Fruit fly (Drosophila melanogaster): ENCODE results near the gene mwh.

The mwh gene

DNA sequence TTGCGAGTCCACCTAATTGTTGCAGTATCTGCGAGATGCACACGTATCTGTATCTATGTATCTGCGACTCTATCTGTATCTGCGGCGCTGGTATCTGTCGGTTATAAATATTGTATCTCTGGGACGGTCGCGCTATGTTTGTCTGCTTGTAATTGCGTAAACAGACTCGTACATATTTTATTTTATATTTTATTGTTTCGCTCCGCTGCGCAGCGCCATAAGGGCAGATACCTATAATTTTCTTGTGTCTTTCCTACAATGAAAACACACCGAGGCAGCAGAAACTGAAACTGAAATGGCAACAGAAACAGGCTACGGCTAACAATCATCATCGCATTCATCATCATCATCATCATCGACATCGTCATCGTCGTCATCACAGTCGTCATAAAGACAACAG lies 32.1 kb upstream of the mwh start:
- TF ChIP-seq CG8301 (tag; optimal IDR thresholded peaks at IDR 0.05) (no peak), CG4496 (GFP tag; IDR thresholded peaks at IDR 0.05) (no peak)

DNA sequence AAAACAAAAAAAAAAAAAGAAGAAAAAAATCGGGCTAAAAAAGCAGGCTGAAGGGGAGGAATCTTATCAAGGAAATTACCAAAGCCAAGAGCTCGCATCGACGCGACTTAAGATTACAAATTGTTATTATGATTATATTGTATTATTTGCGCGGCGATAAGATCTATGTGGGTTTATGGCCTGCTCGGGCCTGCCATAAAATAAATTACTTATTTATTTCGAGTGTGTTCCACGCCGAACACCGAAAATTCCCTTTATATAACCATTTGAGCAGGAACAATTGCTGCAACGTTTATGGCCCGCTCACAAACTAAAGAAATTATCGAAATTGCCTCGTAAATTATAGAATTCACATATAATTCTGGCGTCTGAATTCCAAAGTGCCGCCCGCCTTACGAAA lies 31.0 kb upstream of the mwh start:
- TF ChIP-seq CG13204 (GFP tag; optimal IDR thresholded peaks at IDR 0.05) (no peak), CG12605 (GFP tag; IDR thresholded peaks at IDR 0.05) (no peak), CG8301 (tag; optimal IDR thresholded peaks at IDR 0.05) (no peak), CG8159 (tag; optimal IDR thresholded peaks at IDR 0.05) (no peak), Snoo (tag; optimal IDR thresholded peaks at IDR 0.05) (no peak), CG17806 (tag; optimal IDR thresholded peaks at IDR 0.05) (no peak), CG9948 (tag; optimal IDR thresholded peaks at IDR 0.05) (no peak), gl (tag; optimal IDR thresholded peaks at IDR 0.05) (no peak), CG4496 (GFP tag; IDR thresholded peaks at IDR 0.05) (no peak)

DNA sequence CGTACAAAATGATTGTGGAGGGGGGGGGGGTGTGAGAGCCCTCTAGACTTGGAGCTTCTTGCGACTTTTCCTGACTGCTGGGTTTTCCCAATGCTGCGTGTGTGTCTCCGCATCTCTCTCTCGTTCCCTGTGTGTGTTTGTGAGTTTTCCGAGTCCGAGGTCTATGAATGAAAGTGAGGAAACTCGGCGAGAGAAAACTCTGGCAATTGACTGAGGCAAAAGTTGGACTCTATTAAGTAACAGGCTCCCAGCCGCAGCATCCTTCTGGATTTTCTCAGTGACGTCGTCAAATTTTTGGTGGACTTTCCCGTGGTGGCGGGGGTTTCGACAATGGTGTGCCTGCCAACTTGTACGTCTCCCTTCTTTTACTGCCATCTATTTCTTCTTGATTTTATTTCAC lies 30.0 kb upstream of the mwh start:
- no peak for TF ChIP-seq rn (GFP tag; IDR thresholded peaks at IDR 0.05)
- TF ChIP-seq Pif1B (GFP tag; optimal IDR thresholded peaks at IDR 0.05): no peak
- TF ChIP-seq D1 (tag; optimal IDR thresholded peaks at IDR 0.05): no peak
- TF ChIP-seq gl (tag; optimal IDR thresholded peaks at IDR 0.05): no peak
- TF ChIP-seq CG4496 (GFP tag; IDR thresholded peaks at IDR 0.05): no peak
- TF ChIP-seq fd96Ca (GFP tag; IDR thresholded peaks at IDR 0.05): no peak
- TF ChIP-seq Snoo (tag; optimal IDR thresholded peaks at IDR 0.05): no peak
- no peak for TF ChIP-seq CG13204 (GFP tag; optimal IDR thresholded peaks at IDR 0.05)

DNA sequence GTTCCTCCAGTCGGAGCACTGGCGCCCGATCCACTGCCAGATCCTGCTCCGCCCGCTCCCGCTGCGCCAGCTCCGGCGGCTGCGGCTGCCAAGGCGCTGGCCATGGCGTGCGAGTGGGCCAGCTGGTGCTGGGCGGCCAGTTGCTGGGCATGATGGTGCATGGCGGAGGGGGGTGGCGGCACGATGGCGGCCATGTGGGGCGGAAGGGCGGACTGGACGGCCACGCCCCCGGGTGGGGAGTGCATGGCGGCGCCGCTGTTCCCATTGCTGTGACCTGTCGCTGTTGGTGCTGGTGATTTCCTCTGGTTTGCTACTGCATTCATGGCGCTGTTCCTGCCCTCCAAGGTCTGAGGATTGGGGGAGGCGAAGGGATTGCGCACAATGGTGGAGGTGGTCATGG lies 27.7 kb upstream of the mwh start:
- TF ChIP-seq CG13204 (GFP tag; optimal IDR thresholded peaks at IDR 0.05): no peak
- TF ChIP-seq CG8301 (tag; optimal IDR thresholded peaks at IDR 0.05): no peak
- no peak for TF ChIP-seq fd96Ca (GFP tag; IDR thresholded peaks at IDR 0.05)
- TF ChIP-seq Pif1B (GFP tag; optimal IDR thresholded peaks at IDR 0.05): no peak
- no peak for TF ChIP-seq Snoo (tag; optimal IDR thresholded peaks at IDR 0.05)
- no peak for TF ChIP-seq CG15710 (tag; optimal IDR thresholded peaks at IDR 0.05)
- no peak for TF ChIP-seq CG4496 (GFP tag; IDR thresholded peaks at IDR 0.05)
- TF ChIP-seq Ets98B (GFP tag; IDR thresholded peaks at IDR 0.05): no peak
- no peak for TF ChIP-seq CG34367 (tag; optimal IDR thresholded peaks at IDR 0.05)
- TF ChIP-seq CG9948 (tag; optimal IDR thresholded peaks at IDR 0.05): no peak
- TF ChIP-seq EcR (GFP tag; optimal IDR thresholded peaks at IDR 0.05): no peak
- TF ChIP-seq rn (GFP tag; IDR thresholded peaks at IDR 0.05): no peak
- no peak for TF ChIP-seq CG17806 (tag; optimal IDR thresholded peaks at IDR 0.05)
- TF ChIP-seq gl (tag; optimal IDR thresholded peaks at IDR 0.05): no peak
- no peak for TF ChIP-seq CG14655 (GFP tag; optimal IDR thresholded peaks at IDR 0.05)
- TF ChIP-seq CG32121 (GFP tag; IDR thresholded peaks at IDR 0.05): no peak
- no peak for TF ChIP-seq CG8159 (tag; optimal IDR thresholded peaks at IDR 0.05)
- TF ChIP-seq Pif1A (GFP tag; optimal IDR thresholded peaks at IDR 0.05): no peak
- TF ChIP-seq D1 (tag; optimal IDR thresholded peaks at IDR 0.05): no peak
- no peak for TF ChIP-seq CG10348 (GFP tag; IDR thresholded peaks at IDR 0.05)

DNA sequence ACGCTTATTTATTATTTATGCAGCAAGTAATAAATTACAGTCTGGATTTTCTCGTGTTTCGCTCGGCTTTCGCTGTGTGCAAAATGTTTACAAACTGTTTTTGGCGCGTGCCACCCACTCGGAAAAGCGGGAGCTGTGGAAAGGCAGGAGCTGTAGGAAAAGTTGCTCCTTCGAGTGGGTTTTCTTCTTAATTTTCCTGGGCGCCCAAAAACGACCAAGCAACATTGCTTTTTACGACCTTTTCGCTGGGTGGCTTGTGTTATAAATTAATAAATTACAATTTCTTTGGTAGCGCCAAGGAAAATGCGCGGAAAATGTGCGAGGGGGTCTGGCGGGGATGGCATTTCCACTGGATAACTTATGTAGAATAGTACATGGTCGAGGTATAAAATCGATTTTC lies 24.1 kb upstream of the mwh start:
- no peak for TF ChIP-seq CG32121 (GFP tag; IDR thresholded peaks at IDR 0.05)
- no peak for TF ChIP-seq Pif1B (GFP tag; optimal IDR thresholded peaks at IDR 0.05)
- no peak for TF ChIP-seq CG12605 (GFP tag; IDR thresholded peaks at IDR 0.05)
- no peak for TF ChIP-seq fd96Ca (GFP tag; IDR thresholded peaks at IDR 0.05)
- TF ChIP-seq CG8301 (tag; optimal IDR thresholded peaks at IDR 0.05): no peak
- TF ChIP-seq Ets98B (GFP tag; IDR thresholded peaks at IDR 0.05): no peak
- no peak for TF ChIP-seq CG4496 (GFP tag; IDR thresholded peaks at IDR 0.05)
- TF ChIP-seq CG34367 (tag; optimal IDR thresholded peaks at IDR 0.05): no peak
- TF ChIP-seq EcR (GFP tag; optimal IDR thresholded peaks at IDR 0.05): no peak
- TF ChIP-seq CG10348 (GFP tag; IDR thresholded peaks at IDR 0.05): no peak
- TF ChIP-seq Pif1A (GFP tag; optimal IDR thresholded peaks at IDR 0.05): no peak
- no peak for TF ChIP-seq CG17806 (tag; optimal IDR thresholded peaks at IDR 0.05)

DNA sequence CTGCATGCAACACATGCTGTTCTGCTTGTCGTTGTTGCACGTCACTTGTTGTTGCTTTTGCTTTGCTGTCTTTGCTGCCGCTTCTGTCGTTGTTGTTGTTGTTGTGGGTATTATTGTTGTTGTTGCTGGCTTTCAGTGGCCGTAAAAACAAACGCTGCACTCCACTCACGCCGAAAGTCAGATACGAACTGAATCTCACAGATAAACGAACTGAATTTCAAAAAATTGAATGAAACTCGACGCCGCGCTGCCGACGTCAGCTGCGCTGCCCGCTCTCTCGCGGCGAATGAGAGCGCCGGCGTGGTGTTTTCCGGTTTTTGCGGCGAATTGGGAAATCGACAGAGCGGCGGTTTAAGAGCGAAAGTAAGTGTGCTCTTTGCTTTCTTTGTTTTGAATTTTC lies 23.5 kb upstream of the mwh start, which contains the start of gene bab2:
Gene bab2 (minus strand): TSS at position 192 of the 400 bp plus-strand sequence.
- peak; percentile 12 for TF ChIP-seq Snoo (tag; optimal IDR thresholded peaks at IDR 0.05)
- TF ChIP-seq CG12605 (GFP tag; IDR thresholded peaks at IDR 0.05): peak; percentile 44
- peak; percentile 35 for TF ChIP-seq EcR (GFP tag; optimal IDR thresholded peaks at IDR 0.05)
- TF ChIP-seq CG4496 (GFP tag; IDR thresholded peaks at IDR 0.05): peak; percentile 8; the same call in 1 of the 3 replicates
- peak; percentile 32 for TF ChIP-seq CG13204 (GFP tag; optimal IDR thresholded peaks at IDR 0.05)
- no peak for TF ChIP-seq CG34367 (tag; optimal IDR thresholded peaks at IDR 0.05)
- no peak for TF ChIP-seq D1 (tag; optimal IDR thresholded peaks at IDR 0.05)

DNA sequence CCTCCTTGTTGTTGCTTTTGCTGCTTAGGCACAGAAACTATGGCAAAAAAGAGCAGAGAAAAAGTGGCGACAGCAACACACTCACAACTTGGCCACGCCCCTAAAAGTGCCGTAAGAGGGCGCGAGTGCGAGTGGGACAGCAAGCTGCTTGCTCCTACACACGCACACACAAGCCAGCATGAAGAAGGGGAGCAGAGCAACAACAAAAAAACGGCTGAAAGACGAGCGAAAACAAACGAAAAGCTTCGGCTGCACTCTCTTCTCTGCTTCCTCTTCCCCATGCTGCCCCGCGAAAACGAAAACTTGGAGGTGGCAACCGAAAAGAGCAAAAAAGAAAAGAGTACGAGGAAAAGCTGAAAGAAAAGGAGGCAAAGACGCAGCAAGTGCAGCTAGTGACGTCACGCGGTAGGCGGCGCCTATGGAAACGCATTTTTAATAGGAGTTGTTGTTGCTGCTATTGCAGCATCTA lies 22.4 kb upstream of the mwh start:
- TF ChIP-seq CG8301 (tag; optimal IDR thresholded peaks at IDR 0.05) (peak; percentile 57), fd96Ca (GFP tag; IDR thresholded peaks at IDR 0.05) (peak; percentile 80), CG14655 (GFP tag; optimal IDR thresholded peaks at IDR 0.05) (peak; percentile 72), CG12605 (GFP tag; IDR thresholded peaks at IDR 0.05) (peak; percentile 63), CG10348 (GFP tag; IDR thresholded peaks at IDR 0.05) (no peak), EcR (GFP tag; optimal IDR thresholded peaks at IDR 0.05) (peak; percentile 18), gl (tag; optimal IDR thresholded peaks at IDR 0.05) (peak; percentile 84), CG17806 (tag; optimal IDR thresholded peaks at IDR 0.05) (peak; percentile 35), CG9948 (tag; optimal IDR thresholded peaks at IDR 0.05) (peak; percentile 40), CG8159 (tag; optimal IDR thresholded peaks at IDR 0.05) (peak; percentile 65), rn (GFP tag; IDR thresholded peaks at IDR 0.05) (peak; percentile 48; the same call in 1 of the 2 replicates), Pif1A (GFP tag; optimal IDR thresholded peaks at IDR 0.05) (peak; percentile 49), CG32121 (GFP tag; IDR thresholded peaks at IDR 0.05) (peak; percentile 77; the same call in 1 of the 2 replicates), Pif1B (GFP tag; optimal IDR thresholded peaks at IDR 0.05) (no peak), D1 (tag; optimal IDR thresholded peaks at IDR 0.05) (no peak), CG4496 (GFP tag; IDR thresholded peaks at IDR 0.05) (peak; percentile 82), CG34367 (tag; optimal IDR thresholded peaks at IDR 0.05) (peak; percentile 79), CG15710 (tag; optimal IDR thresholded peaks at IDR 0.05) (peak; percentile 71), Snoo (tag; optimal IDR thresholded peaks at IDR 0.05) (peak; percentile 30), CG13204 (GFP tag; optimal IDR thresholded peaks at IDR 0.05) (peak; percentile 70), Ets98B (GFP tag; IDR thresholded peaks at IDR 0.05) (peak; percentile 71)

All from whole organism, pupa.